Fruit fly (Drosophila melanogaster): ENCODE measurements around the gene CG42304.

The CG42304 gene

DNA sequence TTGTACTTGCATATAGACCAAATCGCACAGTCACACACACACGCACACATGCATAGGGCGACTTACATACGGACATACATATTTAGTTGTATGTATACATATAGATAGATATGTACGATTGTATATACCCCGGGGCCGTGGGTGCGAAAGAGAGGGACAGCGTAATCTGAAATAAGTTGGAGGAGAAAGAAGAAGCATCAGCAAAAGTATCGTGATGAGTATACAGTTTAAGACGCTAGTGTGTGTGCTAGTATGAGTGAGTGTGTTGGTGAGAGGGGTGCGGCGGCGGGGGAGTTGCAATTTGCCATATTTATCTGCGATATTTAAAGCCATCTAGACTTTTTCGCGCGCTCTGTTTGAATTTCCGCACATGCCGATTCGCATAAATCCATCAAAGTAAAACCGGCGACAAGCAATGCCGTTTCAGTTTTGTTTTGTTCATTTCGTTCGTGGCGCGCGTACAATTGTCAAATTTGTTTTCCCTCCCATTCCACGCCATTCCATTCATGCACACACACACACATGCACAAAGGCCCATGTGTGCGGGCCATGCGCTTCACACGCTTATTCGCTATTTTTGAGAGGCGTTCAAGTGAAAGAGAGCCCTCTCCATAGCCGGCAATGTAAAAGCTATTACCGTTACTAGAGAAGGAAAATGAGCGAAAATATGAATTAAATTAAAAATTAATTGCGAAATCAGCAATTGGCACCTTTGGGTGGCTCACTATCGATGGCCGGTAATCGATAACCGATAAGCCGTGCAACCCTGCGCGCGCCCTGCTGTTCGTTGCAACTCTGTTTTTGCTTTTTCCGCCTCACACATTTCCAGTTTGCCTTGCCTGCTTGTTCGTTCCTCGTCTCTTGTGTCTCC, 16.7 kb upstream of the CG42304 start (continued):
- TF ChIP-seq CG10669 (GFP tag; optimal IDR thresholded peaks at IDR 0.05) (peak; percentile 59), Ets96B (tag; optimal IDR thresholded peaks at IDR 0.05) (peak; percentile 8), Hr38 (GFP tag; optimal IDR thresholded peaks at IDR 0.05) (no peak), CG7368 (GFP tag; optimal IDR thresholded peaks at IDR 0.05) (peak; percentile 61), Sox15 (GFP tag; optimal IDR thresholded peaks at IDR 0.05) (peak; percentile 9), Met (GFP tag; optimal IDR thresholded peaks at IDR 0.05) (peak; percentile 87), Eip78C (GFP tag) (peak; percentile 94), net (GFP tag; optimal IDR thresholded peaks at IDR 0.05) (peak; percentile 80), CG34406 (GFP tag; optimal IDR thresholded peaks at IDR 0.05) (peak; percentile 78), spab (GFP tag; optimal IDR thresholded peaks at IDR 0.05) (peak; percentile 16), CG8119 (GFP tag; IDR thresholded peaks at IDR 0.05) (no peak)

dm6 chr3L:2636023-2636968, 15.6 kb upstream of the CG42304 start:
- TF ChIP-seq acj6 (GFP tag; optimal IDR thresholded peaks at IDR 0.05) = peak; percentile 39
- peak; percentile 37 for TF ChIP-seq net (GFP tag; optimal IDR thresholded peaks at IDR 0.05)
- no peak for TF ChIP-seq Blimp-1 (GFP tag; optimal IDR thresholded peaks at IDR 0.05)
- TF ChIP-seq CG11902 (GFP tag; optimal IDR thresholded peaks at IDR 0.05) = peak; percentile 16
- no peak for TF ChIP-seq salr (GFP tag; optimal IDR thresholded peaks at IDR 0.05)
- no peak for TF ChIP-seq CG6276 (GFP tag; optimal IDR thresholded peaks at IDR 0.05)
- TF ChIP-seq spab (GFP tag; optimal IDR thresholded peaks at IDR 0.05) = peak; percentile 49
- no peak for TF ChIP-seq fkh (GFP tag; optimal IDR thresholded peaks at IDR 0.05)
- no peak for TF ChIP-seq CG32006 (GFP tag; optimal IDR thresholded peaks at IDR 0.05)
- no peak for TF ChIP-seq Hr38 (GFP tag; optimal IDR thresholded peaks at IDR 0.05)
- no peak for TF ChIP-seq fd85E (GFP tag; optimal IDR thresholded peaks at IDR 0.05)
- no peak for TF ChIP-seq lz (GFP tag; optimal IDR thresholded peaks at IDR 0.05)
- TF ChIP-seq eg (GFP tag; IDR thresholded peaks at IDR 0.05) = peak; percentile 85
- no peak for TF ChIP-seq Ets21C (GFP tag; optimal IDR thresholded peaks at IDR 0.05)
- TF ChIP-seq Ets96B (tag; optimal IDR thresholded peaks at IDR 0.05) = peak; percentile 61
- no peak for TF ChIP-seq CG16779 (tag; optimal IDR thresholded peaks at IDR 0.05)
- peak; percentile 9 for TF ChIP-seq CG11762 (GFP tag; optimal IDR thresholded peaks at IDR 0.05; ENCODE audit: insufficient read depth)
- TF ChIP-seq Eip93F (GFP tag; optimal IDR thresholded peaks at IDR 0.05) = no peak
- TF ChIP-seq esn (GFP tag; optimal IDR thresholded peaks at IDR 0.05) = peak; percentile 28
- TF ChIP-seq CG8632 (GFP tag; optimal IDR thresholded peaks at IDR 0.05) = peak; percentile 42
- TF ChIP-seq pdm3 (GFP tag; optimal IDR thresholded peaks at IDR 0.05) = peak; percentile 41
- peak; percentile 27; the same call in 1 of the 2 replicates for TF ChIP-seq Gug (GFP tag; IDR thresholded peaks at IDR 0.05)
- peak; percentile 30 for TF ChIP-seq CG8319 (GFP tag; optimal IDR thresholded peaks at IDR 0.05)
- peak; percentile 47 for TF ChIP-seq CG3032 (tag; optimal IDR thresholded peaks at IDR 0.05)
- TF ChIP-seq CG10631 (GFP tag; optimal IDR thresholded peaks at IDR 0.05) = no peak
- peak; percentile 38 for TF ChIP-seq CG9139 (GFP tag; optimal IDR thresholded peaks at IDR 0.05)
- peak; percentile 67 for TF ChIP-seq CG34406 (GFP tag; optimal IDR thresholded peaks at IDR 0.05)
- peak; percentile 46 for TF ChIP-seq topi (GFP tag; optimal IDR thresholded peaks at IDR 0.05)
- no peak for TF ChIP-seq CG4318 (GFP tag; optimal IDR thresholded peaks at IDR 0.05)
- no peak for TF ChIP-seq CG6808 (GFP tag; optimal IDR thresholded peaks at IDR 0.05)
- peak; percentile 77 for TF ChIP-seq CG3919 (GFP tag; optimal IDR thresholded peaks at IDR 0.05)
- TF ChIP-seq fd59A (GFP tag; optimal IDR thresholded peaks at IDR 0.05) = no peak
- TF ChIP-seq Sox14 (GFP tag; optimal IDR thresholded peaks at IDR 0.05) = no peak
- TF ChIP-seq Lpt (GFP tag; optimal IDR thresholded peaks at IDR 0.05) = peak; percentile 52
- no peak for TF ChIP-seq CG6854 (GFP tag; optimal IDR thresholded peaks at IDR 0.05)
- TF ChIP-seq Sox102F (GFP tag; optimal IDR thresholded peaks at IDR 0.05) = peak; percentile 18
- TF ChIP-seq CG10669 (GFP tag; optimal IDR thresholded peaks at IDR 0.05) = no peak
- TF ChIP-seq dac (GFP tag; optimal IDR thresholded peaks at IDR 0.05) = peak; percentile 1
- peak; percentile 59 for TF ChIP-seq svp (GFP tag)
- peak; percentile 40 for TF ChIP-seq Met (GFP tag; optimal IDR thresholded peaks at IDR 0.05)
- TF ChIP-seq CG1621 (tag; optimal IDR thresholded peaks at IDR 0.05) = no peak

All from whole organism, prepupa.